Worm (Caenorhabditis elegans): ENCODE measurements around the gene math-15.

The math-15 gene

DNA sequence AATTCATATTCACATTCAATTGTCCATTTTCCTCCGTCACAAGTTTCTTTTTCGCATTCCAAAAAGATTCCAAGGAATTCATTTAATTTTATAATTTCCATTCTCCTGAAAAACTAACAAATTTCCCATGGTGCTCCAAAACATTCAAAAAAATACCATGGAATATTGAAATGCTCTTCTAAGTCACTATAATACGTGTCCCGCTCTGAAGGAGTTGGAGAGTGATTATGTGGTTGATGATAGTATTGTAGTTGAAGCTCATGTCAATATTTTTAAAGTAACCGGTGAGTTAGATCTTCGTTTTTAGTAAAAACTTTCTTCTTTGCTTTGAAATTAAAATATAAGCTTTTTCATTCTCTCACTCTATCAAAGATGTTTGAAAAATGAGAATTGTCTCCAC lies 24.5 kb downstream of the math-15 start, which contains the start of gene math-9:
Gene math-9 (minus strand): TSS at position 101 of the 400 bp plus-strand sequence.
- TF ChIP-seq ztf-4 (tag; optimal IDR thresholded peaks at IDR 0.05) = no peak
- TF ChIP-seq daf-12 (tag; optimal IDR thresholded peaks at IDR 0.05) = no peak
- TF ChIP-seq R02D3.7 (tag; optimal IDR thresholded peaks at IDR 0.05) = no peak
- no peak for TF ChIP-seq ZK546.5 (tag; optimal IDR thresholded peaks at IDR 0.05)
- TF ChIP-seq tbx-2 (tag; optimal IDR thresholded peaks at IDR 0.05) = no peak
- TF ChIP-seq nhr-12 (tag; optimal IDR thresholded peaks at IDR 0.05) = no peak
- TF ChIP-seq lin-39 (tag; optimal IDR thresholded peaks at IDR 0.05) = no peak
- TF ChIP-seq pqm-1 (tag; optimal IDR thresholded peaks at IDR 0.05) = no peak
- no peak for TF ChIP-seq fos-1 (tag; optimal IDR thresholded peaks at IDR 0.05)
- TF ChIP-seq ceh-9 (tag; optimal IDR thresholded peaks at IDR 0.05) = no peak
- no peak for TF ChIP-seq lsy-12 (tag; optimal IDR thresholded peaks at IDR 0.05)
- TF ChIP-seq ceh-82 (tag; optimal IDR thresholded peaks at IDR 0.05) = no peak
- no peak for TF ChIP-seq unc-39 (tag; optimal IDR thresholded peaks at IDR 0.05)
- no peak for TF ChIP-seq nhr-28 (tag; optimal IDR thresholded peaks at IDR 0.05)
- TF ChIP-seq elt-3 (tag; optimal IDR thresholded peaks at IDR 0.05) = no peak

DNA sequence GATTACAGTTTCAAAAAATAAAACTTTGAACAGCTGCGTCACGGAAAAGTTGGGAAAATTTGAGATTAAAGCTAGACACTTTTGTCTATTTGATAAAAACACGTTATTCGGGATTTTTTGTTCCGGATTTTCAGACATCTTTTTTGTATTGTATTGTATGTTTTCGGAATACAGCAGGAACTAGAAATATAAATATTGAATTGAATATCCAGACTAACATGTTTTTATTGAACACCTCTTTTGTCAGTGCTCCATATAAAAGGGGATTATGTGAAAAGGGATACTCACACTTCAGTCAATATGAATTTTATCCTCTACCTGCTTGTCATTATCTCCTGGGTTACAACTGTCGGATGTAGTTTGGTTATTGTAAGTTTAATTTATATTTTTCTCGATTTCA lies 27.7 kb downstream of the math-15 start, which contains the start of gene C16C4.1:
Gene C16C4.1 (plus strand): TSS at position 301 of the 400 bp plus-strand sequence.
- TF ChIP-seq snpc-4 (tag; optimal IDR thresholded peaks at IDR 0.05) (no peak), egl-27 (tag; optimal IDR thresholded peaks at IDR 0.05) (no peak), fkh-2 (tag; optimal IDR thresholded peaks at IDR 0.05) (no peak), pha-4 (tag; optimal IDR thresholded peaks at IDR 0.05) (no peak), skn-1 (tag; optimal IDR thresholded peaks at IDR 0.05) (no peak), elt-1 (tag; optimal IDR thresholded peaks at IDR 0.05) (no peak), nhr-25 (tag; optimal IDR thresholded peaks at IDR 0.05) (no peak)

DNA sequence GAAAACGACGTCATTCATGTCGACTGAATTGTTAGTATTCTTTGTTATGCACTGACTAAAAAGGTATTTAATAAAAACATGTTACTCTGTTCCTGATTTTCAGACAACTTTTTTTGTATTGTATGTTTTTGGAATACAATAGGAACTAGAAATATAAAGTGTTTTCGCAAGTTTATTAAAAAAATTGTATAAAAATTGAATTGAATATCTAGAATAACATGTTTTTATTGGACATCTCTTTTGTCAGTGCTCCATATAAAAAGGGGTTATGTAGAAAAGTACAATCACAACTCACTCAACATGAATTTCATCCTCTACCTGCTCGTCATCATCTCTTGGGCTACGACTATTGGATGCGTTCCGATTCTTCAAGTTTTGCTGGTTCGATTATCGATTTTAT lies 29.1 kb downstream of the math-15 start, which contains the start of gene C46F9.5:
Gene C46F9.5 (plus strand): TSS at position 301 of the 400 bp plus-strand sequence.
- TF ChIP-seq pqm-1 (tag; optimal IDR thresholded peaks at IDR 0.05) (no peak), egl-5 (tag; optimal IDR thresholded peaks at IDR 0.05) (no peak), elt-3 (tag; optimal IDR thresholded peaks at IDR 0.05) (no peak), nhr-77 (tag; optimal IDR thresholded peaks at IDR 0.05) (no peak), lsy-12 (tag; optimal IDR thresholded peaks at IDR 0.05) (no peak), unc-39 (tag; optimal IDR thresholded peaks at IDR 0.05) (no peak), zag-1 (tag; optimal IDR thresholded peaks at IDR 0.05) (no peak)

DNA sequence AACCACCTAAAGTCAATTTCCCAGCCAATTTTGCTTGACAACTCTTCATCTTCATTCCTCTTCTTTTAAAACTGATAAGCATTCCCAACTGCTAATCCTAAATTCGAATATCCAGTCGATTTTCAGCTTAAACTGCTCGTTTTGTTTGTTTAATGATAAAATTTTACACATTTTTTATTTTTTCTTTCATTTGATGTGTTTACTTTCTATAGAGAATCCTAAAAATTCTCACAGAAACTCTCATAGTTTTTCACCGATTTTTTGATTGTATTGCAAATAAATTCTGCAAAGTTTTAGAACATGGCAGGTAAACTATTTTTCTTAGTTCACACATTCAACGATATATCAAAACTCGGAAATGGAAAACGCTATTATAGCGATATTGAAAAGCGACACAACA lies 29.6 kb downstream of the math-15 start, which contains the start of gene math-25:
Gene math-25 (plus strand): TSS at position 301 of the 400 bp plus-strand sequence.
- no peak for TF ChIP-seq ztf-4 (tag; optimal IDR thresholded peaks at IDR 0.05)
- TF ChIP-seq egl-27 (tag; optimal IDR thresholded peaks at IDR 0.05) = no peak
- TF ChIP-seq elt-1 (tag; optimal IDR thresholded peaks at IDR 0.05) = no peak

DNA sequence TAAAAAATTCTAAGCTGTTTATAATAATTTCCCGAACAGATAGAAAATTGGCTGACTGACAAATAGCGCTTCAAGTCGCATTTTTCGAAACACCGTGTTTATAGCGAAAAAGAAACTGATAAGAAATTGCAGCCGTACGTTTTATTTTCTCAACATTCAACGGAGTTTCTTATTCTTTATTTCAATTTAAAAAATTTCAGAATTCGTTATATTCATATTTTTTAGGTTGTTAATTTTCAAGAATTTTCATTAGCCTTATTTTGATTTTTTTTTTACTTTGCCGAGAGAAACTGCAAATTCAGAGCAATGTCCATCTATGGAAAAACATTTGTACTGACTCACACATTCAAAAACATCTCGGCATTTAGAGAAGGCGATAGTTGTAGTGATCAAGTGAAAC lies 31.8 kb downstream of the math-15 start, which contains the start of gene C46F9.6:
Gene C46F9.6 (plus strand): TSS at position 301 of the 400 bp plus-strand sequence.
- TF ChIP-seq pqm-1 (tag; optimal IDR thresholded peaks at IDR 0.05) (no peak), ceh-28 (tag; optimal IDR thresholded peaks at IDR 0.05) (no peak), elt-2 (tag; optimal IDR thresholded peaks at IDR 0.05) (peak; percentile 19)

DNA sequence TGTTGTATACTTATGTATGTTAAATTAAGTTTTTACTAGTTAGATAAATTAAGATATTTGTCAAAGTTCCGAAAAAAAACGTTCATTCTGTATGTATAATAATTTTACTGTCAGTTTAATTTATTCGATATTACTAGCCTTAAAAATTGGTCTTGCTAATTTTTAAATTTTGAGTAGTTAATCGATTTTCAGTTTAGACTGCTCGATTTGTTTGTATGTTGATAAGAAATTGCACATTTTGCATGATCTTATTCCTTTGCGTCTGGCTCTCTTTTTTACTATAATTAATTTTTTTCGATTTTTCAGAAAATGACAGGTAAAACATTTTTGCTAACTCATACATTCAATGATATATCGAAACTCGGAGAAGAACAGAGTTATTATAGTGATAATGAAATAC lies 33.8 kb downstream of the math-15 start, which contains the start of gene math-24:
Gene math-24 (plus strand): TSS at position 301 of the 400 bp plus-strand sequence.
- no peak for TF ChIP-seq ceh-28 (tag; optimal IDR thresholded peaks at IDR 0.05)
- TF ChIP-seq skn-1 (tag; optimal IDR thresholded peaks at IDR 0.05) = no peak
- TF ChIP-seq elt-1 (tag; optimal IDR thresholded peaks at IDR 0.05) = no peak
- TF ChIP-seq mml-1 (tag; optimal IDR thresholded peaks at IDR 0.05) = no peak
- no peak for TF ChIP-seq fkh-10 (GFP tag; optimal IDR thresholded peaks at IDR 0.05)
- no peak for TF ChIP-seq nhr-11 (tag; optimal IDR thresholded peaks at IDR 0.05)
- TF ChIP-seq ztf-11 (tag; optimal IDR thresholded peaks at IDR 0.05) = no peak
- TF ChIP-seq nhr-25 (tag; optimal IDR thresholded peaks at IDR 0.05) = no peak
- no peak for TF ChIP-seq snpc-4 (tag; optimal IDR thresholded peaks at IDR 0.05)
- TF ChIP-seq egl-27 (tag; optimal IDR thresholded peaks at IDR 0.05) = no peak
- TF ChIP-seq jun-1 (tag; optimal IDR thresholded peaks at IDR 0.05) = no peak
- no peak for TF ChIP-seq nhr-67 (tag; optimal IDR thresholded peaks at IDR 0.05)
- no peak for TF ChIP-seq nhr-23 (tag; optimal IDR thresholded peaks at IDR 0.05)
- no peak for TF ChIP-seq R02D3.7 (tag; optimal IDR thresholded peaks at IDR 0.05)
- TF ChIP-seq fos-1 (tag; optimal IDR thresholded peaks at IDR 0.05) = no peak
- no peak for TF ChIP-seq hmg-11 (tag; optimal IDR thresholded peaks at IDR 0.05)
- TF ChIP-seq ama-1 (optimal IDR thresholded peaks at IDR 0.05) = no peak
- TF ChIP-seq mdl-1 (tag; optimal IDR thresholded peaks at IDR 0.05) = no peak
- no peak for TF ChIP-seq nhr-77 (tag; optimal IDR thresholded peaks at IDR 0.05)
- no peak for TF ChIP-seq ceh-9 (tag; optimal IDR thresholded peaks at IDR 0.05)
